Worm (Caenorhabditis elegans) whole organism, early embryonic: ENCODE data around the gene Y54G11A.1.
A peak's percentile ranks its signal among the peaks of the same experiment; 100 is the strongest.

Source experiments
- B0310.2 ChIP-seq: sonication (generic microtip); optimal IDR thresholded peaks from 2 replicates; lab custom pipeline; 2016; ENCODE audit warnings: mild to moderate bottlenecking, missing genetic modification characterization, missing compliant biosample characterization
- F13C5.2 ChIP-seq: sonication (generic microtip); optimal IDR thresholded peaks from 2 replicates; lab custom pipeline; 2017; ENCODE audit warnings: mild to moderate bottlenecking, missing genetic modification characterization, inconsistent platforms, missing compliant biosample characterization
- aly-1 ChIP-seq: sonication (generic microtip); optimal IDR thresholded peaks from 2 replicates; lab custom pipeline; 2016; ENCODE audit warnings: missing genetic modification characterization, missing compliant biosample characterization
- ama-1 ChIP-seq: fragments of 150-350 bp; optimal IDR thresholded peaks from 2 replicates; lab custom pipeline; 2014
- ceh-13 ChIP-seq: fragments of 200-800 bp; sonication (Bioruptor generic); optimal IDR thresholded peaks from 2 replicates; lab custom pipeline; 2018; ENCODE audit warnings: mild to moderate bottlenecking, missing genetic modification characterization, missing compliant biosample characterization
- ceh-36 ChIP-seq: sonication (generic microtip); optimal IDR thresholded peaks from 2 replicates; lab custom pipeline; 2016; ENCODE audit warnings: missing genetic modification characterization, inconsistent platforms, missing compliant biosample characterization
- ets-7 ChIP-seq: sonication (generic microtip); optimal IDR thresholded peaks from 2 replicates; lab custom pipeline; 2016; ENCODE audit warnings: missing genotype, missing genetic modification characterization, missing compliant biosample characterization
- flt-1 ChIP-seq: fragments of 200-800 bp; sonication (Bioruptor generic); IDR thresholded peaks from 2 replicates; pipeline ENCODE4 v1.3.6; 2022; ENCODE audit warnings: missing genetic modification characterization, missing compliant biosample characterization
- hmbx-1 ChIP-seq: sonication (generic microtip); optimal IDR thresholded peaks from 2 replicates; lab custom pipeline; 2016; ENCODE audit warnings: mild to moderate bottlenecking, missing genetic modification characterization, missing compliant biosample characterization
- hmg-4 ChIP-seq: fragments of 200-800 bp; sonication (Bioruptor generic); optimal IDR thresholded peaks from 2 replicates; lab custom pipeline; 2018; ENCODE audit warnings: mild to moderate bottlenecking, missing genetic modification characterization, missing compliant biosample characterization
- hnd-1 ChIP-seq: sonication (generic microtip); optimal IDR thresholded peaks from 2 replicates; lab custom pipeline; 2016; ENCODE audit warnings: missing genetic modification characterization, missing compliant biosample characterization
- pes-1 ChIP-seq: fragments of 200-800 bp; sonication (Bioruptor generic); IDR thresholded peaks from 2 replicates; pipeline ENCODE4 v1.3.6; 2022; ENCODE audit warnings: missing genetic modification reagents, missing genetic modification characterization, missing compliant biosample characterization
- scrt-1 ChIP-seq: fragments of 200-800 bp; sonication (Bioruptor generic); IDR thresholded peaks from 2 replicates; pipeline ENCODE4 v1.3.6; 2022; ENCODE audit warnings: missing genetic modification characterization, missing compliant biosample characterization
- sea-1 ChIP-seq: fragments of 200-800 bp; sonication (Bioruptor generic); conservative IDR thresholded peaks from 2 replicates; pipeline ENCODE4 v1.3.6; 2022; ENCODE audit warnings: missing genetic modification characterization, missing compliant biosample characterization
- tbx-11 ChIP-seq: fragments of 200-800 bp; sonication (Bioruptor generic); IDR thresholded peaks from 2 replicates; pipeline ENCODE4 v1.3.6; 2022; ENCODE audit warnings: missing genetic modification characterization, missing compliant biosample characterization
- tbx-37 ChIP-seq: fragments of 200-800 bp; sonication (Bioruptor generic); conservative IDR thresholded peaks from 2 replicates; pipeline ENCODE4 v1.3.6; 2022; ENCODE audit warnings: missing genetic modification reagents, missing genetic modification characterization, missing compliant biosample characterization
- tra-4 ChIP-seq: sonication (generic microtip); optimal IDR thresholded peaks from 2 replicates; lab custom pipeline; 2017; ENCODE audit warnings: missing genetic modification characterization, missing compliant biosample characterization

The Y54G11A.1 gene

ce11 chrII:14233879-14234278, 35.1 kb downstream of the Y54G11A.1 start, which contains the start of gene men-1:
Gene men-1 (minus strand): TSS chrII:14234120.
- no peak for TF ChIP-seq tra-4 (tag; lab: Kevin White, UChicago)
- TF ChIP-seq F13C5.2, result no peak
- no peak for TF ChIP-seq hnd-1 (tag; lab: Kevin White, UChicago)
- TF ChIP-seq pes-1 (GFP tag; lab: Robert Waterston, UW), result no peak
- no peak for TF ChIP-seq flt-1 (GFP tag; lab: Robert Waterston, UW)
- no peak for TF ChIP-seq hmbx-1 (tag; lab: Kevin White, UChicago)
- no peak for TF ChIP-seq scrt-1 (GFP tag; lab: Robert Waterston, UW)
- TF ChIP-seq hmg-4 (GFP tag; lab: Kevin White, UChicago), result no peak
- no peak for TF ChIP-seq ets-7 (tag; lab: Kevin White, UChicago)
- TF ChIP-seq aly-1, result no peak
- TF ChIP-seq ama-1, result no peak
- TF ChIP-seq sea-1 (GFP tag; lab: Robert Waterston, UW), result no peak
- no peak for TF ChIP-seq ceh-36 (tag; lab: Kevin White, UChicago)
- TF ChIP-seq ceh-13 (GFP tag; lab: Kevin White, UChicago), result no peak
- no peak for TF ChIP-seq tbx-37 (GFP tag; lab: Robert Waterston, UW)
- TF ChIP-seq tbx-11 (GFP tag; lab: Robert Waterston, UW), result no peak
- no peak for TF ChIP-seq B0310.2 (tag; lab: Kevin White, UChicago)

- TF ChIP-seq ets-7 (tag; lab: Kevin White, UChicago) (no peak), flt-1 (GFP tag; lab: Robert Waterston, UW) (no peak), hnd-1 (tag; lab: Kevin White, UChicago) (no peak), sea-1 (GFP tag; lab: Robert Waterston, UW) (0 out of 2 replicates have a peak, but pooled peaks have one; percentile 10), aly-1 (no peak), hmbx-1 (tag; lab: Kevin White, UChicago) (no peak), scrt-1 (GFP tag; lab: Robert Waterston, UW) (no peak), tra-4 (tag; lab: Kevin White, UChicago) (no peak)
These were observed 38.1 kb downstream of the Y54G11A.1 start for ce11 chrII:14230938-14231337.

- TF ChIP-seq tbx-37 (GFP tag; lab: Robert Waterston, UW), result no peak
- TF ChIP-seq aly-1, result no peak
- TF ChIP-seq hmg-4 (GFP tag; lab: Kevin White, UChicago), result no peak
- no peak for TF ChIP-seq flt-1 (GFP tag; lab: Robert Waterston, UW)
- TF ChIP-seq ets-7 (tag; lab: Kevin White, UChicago), result no peak
- TF ChIP-seq B0310.2 (tag; lab: Kevin White, UChicago), result no peak
- TF ChIP-seq pes-1 (GFP tag; lab: Robert Waterston, UW), result no peak
- TF ChIP-seq sea-1 (GFP tag; lab: Robert Waterston, UW), result no peak
These were observed 38.9 kb downstream of the Y54G11A.1 start for ce11 chrII:14230075-14230474.

ce11 chrII:14226175-14226574, 42.8 kb downstream of the Y54G11A.1 start, which contains the start of gene Y48B6A.13:
Gene Y48B6A.13 (minus strand): TSS chrII:14226275.
- TF ChIP-seq pes-1 (GFP tag; lab: Robert Waterston, UW) (no peak), flt-1 (GFP tag; lab: Robert Waterston, UW) (no peak), B0310.2 (tag; lab: Kevin White, UChicago) (no peak), ets-7 (tag; lab: Kevin White, UChicago) (no peak)

ce11 chrII:14218142-14218541, 50.9 kb downstream of the Y54G11A.1 start:
- no peak for TF ChIP-seq pes-1 (GFP tag; lab: Robert Waterston, UW)
- TF ChIP-seq ama-1, result no peak
- TF ChIP-seq sea-1 (GFP tag; lab: Robert Waterston, UW), result no peak

ce11 chrII:14214109-14214508, 54.9 kb downstream of the Y54G11A.1 start, which contains the start of gene Y48B6A.10:
Gene Y48B6A.10 (plus strand): TSS chrII:14214409.
- TF ChIP-seq pes-1 (GFP tag; lab: Robert Waterston, UW) (no peak), aly-1 (no peak), flt-1 (GFP tag; lab: Robert Waterston, UW) (no peak)

- TF ChIP-seq tra-4 (tag; lab: Kevin White, UChicago) (no peak), ets-7 (tag; lab: Kevin White, UChicago) (no peak), F13C5.2 (no peak), ceh-36 (tag; lab: Kevin White, UChicago) (no peak), ama-1 (no peak)
These were observed 57.9 kb downstream of the Y54G11A.1 start, which contains the start of gene hot-7 for ce11 chrII:14211118-14211517. Gene hot-7 (plus strand): TSS chrII:14211418.
